Worm (Caenorhabditis elegans) whole organism, L2 larva: ENCODE measurements around the gene R07E5.4.

ENCODE experiments used
- C34F6.9 ChIP-seq: fragments of 150-350 bp; optimal IDR thresholded peaks from 2 replicates; lab custom pipeline; 2014; ENCODE audit warnings: missing biosample characterization, missing genetic modification characterization
- F13H6.1 ChIP-seq: sonication (generic microtip); optimal IDR thresholded peaks from 2 replicates; lab custom pipeline; 2016; ENCODE audit warnings: missing genetic modification characterization, missing compliant biosample characterization
- ama-1 ChIP-seq: fragments of 150-350 bp; optimal IDR thresholded peaks from 2 replicates; lab custom pipeline; 2018; ENCODE audit warnings: inconsistent platforms
- blmp-1 ChIP-seq: sonication (generic microtip); optimal IDR thresholded peaks from 2 replicates; lab custom pipeline; 2017; ENCODE audit warnings: missing genetic modification characterization, mild to moderate bottlenecking, missing compliant biosample characterization, antibody characterized with exemption, moderate library complexity; ENCODE audit not compliant: insufficient read depth
- ceh-16 ChIP-seq: fragments of 150-350 bp; optimal IDR thresholded peaks from 2 replicates; lab custom pipeline; 2014; ENCODE audit warnings: missing biosample characterization, missing genetic modification characterization
- ceh-82 ChIP-seq: fragments of 150-350 bp; optimal IDR thresholded peaks from 2 replicates; lab custom pipeline; 2014; ENCODE audit warnings: missing biosample characterization, missing genetic modification characterization
- egl-27 ChIP-seq: sonication (generic microtip); optimal IDR thresholded peaks from 3 replicates; lab custom pipeline; 2017; ENCODE audit warnings: missing biosample characterization, missing genetic modification reagents, missing genetic modification characterization
- elt-1 ChIP-seq: fragments of 150-350 bp; optimal IDR thresholded peaks from 2 replicates; lab custom pipeline; 2014; ENCODE audit warnings: missing biosample characterization, missing genetic modification characterization
- fos-1 ChIP-seq: fragments of 150-350 bp; optimal IDR thresholded peaks from 2 replicates; lab custom pipeline; 2014; ENCODE audit warnings: missing biosample characterization, missing genetic modification characterization
- gmeb-1 ChIP-seq: fragments of 150-350 bp; optimal IDR thresholded peaks from 2 replicates; lab custom pipeline; 2014; ENCODE audit warnings: missing biosample characterization, missing genetic modification characterization
- lin-11 ChIP-seq: fragments of 150-350 bp; sonication (generic microtip); optimal IDR thresholded peaks from 2 replicates; lab custom pipeline; 2014; ENCODE audit warnings: missing biosample characterization, missing genetic modification characterization, inconsistent platforms, mixed read lengths
- lin-13 ChIP-seq: fragments of 150-350 bp; optimal IDR thresholded peaks from 2 replicates; lab custom pipeline; 2014; ENCODE audit warnings: missing biosample characterization, missing genetic modification reagents, missing genetic modification characterization
- lsy-2 ChIP-seq, 2 experiments: fragments of 150-350 bp in 1 of 2; sonication (generic microtip) in 1 of 2; optimal IDR thresholded peaks; 2 replicates each; lab custom pipeline; 2014 to 2017; ENCODE audit warnings: missing biosample characterization in 2 of 2, missing genetic modification characterization in 2 of 2
- mab-5 ChIP-seq: fragments of 150-350 bp; optimal IDR thresholded peaks from 2 replicates; lab custom pipeline; 2014; ENCODE audit warnings: missing biosample characterization, missing genetic modification characterization
- mdl-1 ChIP-seq, 2 experiments: fragments of 150-350 bp in 1 of 2; sonication (generic microtip) in 1 of 2; optimal IDR thresholded peaks; 2 replicates each; lab custom pipeline; 2017; ENCODE audit warnings: missing biosample characterization in 2 of 2, missing genetic modification characterization in 2 of 2
- nhr-10 ChIP-seq: sonication (generic microtip); optimal IDR thresholded peaks from 2 replicates; lab custom pipeline; 2017; ENCODE audit warnings: missing biosample characterization, missing genetic modification characterization
- nhr-11 ChIP-seq: fragments of 150-350 bp; optimal IDR thresholded peaks from 2 replicates; lab custom pipeline; 2014; ENCODE audit warnings: missing biosample characterization, missing genetic modification characterization
- nhr-129 ChIP-seq: fragments of 150-350 bp; optimal IDR thresholded peaks from 2 replicates; lab custom pipeline; 2014; ENCODE audit warnings: missing biosample characterization, missing genetic modification characterization
- nhr-21 ChIP-seq: fragments of 150-350 bp; optimal IDR thresholded peaks from 2 replicates; lab custom pipeline; 2014; ENCODE audit warnings: missing biosample characterization, missing genetic modification characterization
- nhr-23 ChIP-seq: fragments of 150-350 bp; optimal IDR thresholded peaks from 2 replicates; lab custom pipeline; 2014; ENCODE audit warnings: missing biosample characterization, missing genetic modification reagents, missing genetic modification characterization
- nhr-25 ChIP-seq: fragments of 150-350 bp; sonication (generic microtip); optimal IDR thresholded peaks from 3 replicates; lab custom pipeline; 2014; ENCODE audit warnings: missing biosample characterization, missing genetic modification characterization
- peb-1 ChIP-seq: fragments of 150-350 bp; optimal IDR thresholded peaks from 2 replicates; lab custom pipeline; 2014; ENCODE audit warnings: missing biosample characterization, missing genetic modification characterization
- sma-3 ChIP-seq: sonication (generic microtip); optimal IDR thresholded peaks from 2 replicates; lab custom pipeline; 2016; ENCODE audit warnings: missing genetic modification reagents, missing genetic modification characterization, missing compliant biosample characterization
- sma-9 ChIP-seq, 2 experiments: fragments of 150-350 bp in 1 of 2; sonication (generic microtip) in 1 of 2; optimal IDR thresholded peaks; 2 replicates each; lab custom pipeline; 2014 to 2016; ENCODE audit warnings: missing genetic modification characterization in 2 of 2, mild to moderate bottlenecking in 1 of 2, missing biosample characterization in 1 of 2, missing compliant biosample characterization in 1 of 2, missing genetic modification reagents in 1 of 2, moderate library complexity in 1 of 2
- snpc-4 ChIP-seq: fragments of 150-350 bp; optimal IDR thresholded peaks from 2 replicates; lab custom pipeline; 2014; ENCODE audit warnings: missing biosample characterization, missing genetic modification characterization
- unc-55 ChIP-seq: fragments of 150-350 bp; sonication (generic microtip); optimal IDR thresholded peaks from 3 replicates; lab custom pipeline; 2014; ENCODE audit warnings: missing biosample characterization, missing genetic modification reagents, missing genetic modification characterization
- unc-62 ChIP-seq: fragments of 150-350 bp; optimal IDR thresholded peaks from 2 replicates; lab custom pipeline; 2014; ENCODE audit warnings: missing biosample characterization, missing genetic modification reagents, missing genetic modification characterization
- zag-1 ChIP-seq: fragments of 150-350 bp; optimal IDR thresholded peaks from 2 replicates; lab custom pipeline; 2014; ENCODE audit warnings: missing biosample characterization, missing genetic modification characterization
- ztf-11 ChIP-seq: sonication (generic microtip); optimal IDR thresholded peaks from 2 replicates; lab custom pipeline; 2017; ENCODE audit warnings: missing biosample characterization, missing genetic modification characterization
- ztf-4 ChIP-seq: fragments of 150-350 bp; optimal IDR thresholded peaks from 2 replicates; lab custom pipeline; 2014; ENCODE audit warnings: missing biosample characterization, missing genetic modification characterization

R07E5.4 gene

DNA sequence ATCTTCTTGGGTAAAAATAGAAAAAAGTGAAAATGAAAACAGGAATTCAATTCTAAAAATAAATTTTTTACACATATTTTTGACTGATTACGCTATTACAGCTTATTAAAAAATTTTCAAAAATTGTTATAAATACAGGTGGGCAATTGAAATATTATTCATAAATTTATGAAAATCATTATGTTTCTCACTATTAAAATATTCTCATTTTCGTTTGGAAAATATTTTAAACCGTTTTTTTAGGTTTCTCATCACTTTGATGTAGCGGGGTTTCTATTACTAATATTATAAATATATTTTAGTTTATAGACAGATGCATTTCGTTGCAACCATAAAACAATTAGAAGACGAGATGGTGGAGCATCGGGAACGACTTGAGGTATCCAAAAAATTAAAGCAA is 2.5 kb downstream of the R07E5.4 start, which contains the start of gene R07E5.5:
TSS of gene R07E5.5 (plus strand) at position 301 of the 400 bp plus-strand sequence.
- no peak for TF ChIP-seq sma-3 (GFP tag; lab: Kevin White, UChicago)

ce11 chrIII:4398463-4398862 is 3.9 kb downstream of the R07E5.4 start, which contains the start of gene R07E5.6:
TSS of gene R07E5.6 (plus strand) at chrIII:4398763.
- no peak for TF ChIP-seq unc-62 (GFP tag; lab: Kevin White, UChicago)
- no peak for TF ChIP-seq gmeb-1 (tag; lab: Kevin White, UChicago)
- TF ChIP-seq peb-1 = no peak
- TF ChIP-seq snpc-4 (tag; lab: Kevin White, UChicago) = no peak
- TF ChIP-seq ceh-82 = no peak
- no peak for TF ChIP-seq nhr-129
- TF ChIP-seq sma-3 (GFP tag; lab: Kevin White, UChicago) = no peak
- TF ChIP-seq lin-11 (tag; lab: Kevin White, UChicago) = no peak

- no peak for TF ChIP-seq nhr-21 (tag; lab: Kevin White, UChicago)
Observed at ce11 chrIII:4401142-4401541, 6.5 kb downstream of the R07E5.4 start, which contains the start of gene R07E5.15. TSS of gene R07E5.15 (plus strand) at chrIII:4401442.

- peak; percentile 42 for TF ChIP-seq nhr-129
- TF ChIP-seq nhr-25 = peak; percentile 13
- no peak for TF ChIP-seq lsy-2 (tag; optimal IDR thresholded peaks at IDR 0.05; lab: Kevin White, UChicago)
- peak; percentile 33 for TF ChIP-seq snpc-4 (tag; lab: Kevin White, UChicago)
- TF ChIP-seq C34F6.9 (tag; lab: Kevin White, UChicago) = peak; percentile 62
- TF ChIP-seq unc-55 (GFP tag; lab: Kevin White, UChicago) = peak; percentile 56
- peak; percentile 0 for TF ChIP-seq fos-1 (tag; lab: Kevin White, UChicago)
- no peak for TF ChIP-seq ztf-4 (tag; lab: Kevin White, UChicago)
Observed at ce11 chrIII:4404339-4404836, 9.8 kb downstream of the R07E5.4 start, which contains the start of the genes R07E5.17 and snfc-5. TSS of gene R07E5.17 (minus strand) at chrIII:4404436. TSS of gene snfc-5 (plus strand) at chrIII:4404786.

DNA sequence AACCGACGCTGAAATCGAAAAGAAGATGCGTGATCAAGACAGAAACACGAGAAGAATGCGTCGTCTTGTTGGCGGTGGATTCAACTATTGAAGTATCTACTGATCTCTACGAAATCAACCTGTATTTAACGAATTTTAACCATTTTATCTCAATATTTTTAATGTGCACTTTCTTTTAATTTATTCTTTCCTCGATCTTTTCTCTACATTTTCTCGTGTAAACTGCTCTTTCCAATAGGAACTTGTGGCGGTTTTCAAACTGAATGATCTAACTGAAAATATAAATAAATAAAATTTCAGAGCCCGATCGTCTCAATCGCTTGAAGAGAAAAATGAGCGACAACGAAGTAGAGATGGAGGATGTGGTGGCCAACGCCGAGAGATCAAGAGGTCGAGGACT is 11.4 kb downstream of the R07E5.4 start, which contains the start of gene rnp-4:
TSS of gene rnp-4 (plus strand) at position 301 of the 400 bp plus-strand sequence.
- TF ChIP-seq zag-1 (tag; lab: Kevin White, UChicago) (no peak), sma-3 (GFP tag; lab: Kevin White, UChicago) (no peak), nhr-10 (tag; lab: Kevin White, UChicago) (no peak), unc-62 (GFP tag; lab: Kevin White, UChicago) (no peak), C34F6.9 (tag; lab: Kevin White, UChicago) (no peak), mab-5 (no peak), ama-1 (no peak), ztf-4 (tag; lab: Kevin White, UChicago) (no peak), egl-27 (tag; lab: Kevin White, UChicago) (no peak), ztf-11 (tag; lab: Kevin White, UChicago) (no peak), ceh-16 (tag; lab: Kevin White, UChicago) (no peak), blmp-1 (no peak), nhr-129 (no peak), elt-1 (tag; lab: Kevin White, UChicago) (no peak), fos-1 (tag; lab: Kevin White, UChicago) (no peak)
- TF ChIP-seq, all 48 proteins: peak for 0

- no peak for TF ChIP-seq nhr-11
- no peak for TF ChIP-seq peb-1
- no peak for TF ChIP-seq nhr-21 (tag; lab: Kevin White, UChicago)
- no peak for TF ChIP-seq F13H6.1
- no peak for TF ChIP-seq sma-9 (GFP tag; optimal IDR thresholded peaks at IDR 0.05; lab: Kevin White, UChicago)
- TF ChIP-seq sma-9 (tag; optimal IDR thresholded peaks at IDR 0.05; lab: Kevin White, UChicago) = no peak
- no peak for TF ChIP-seq mab-5
- no peak for TF ChIP-seq nhr-23 (tag; lab: Kevin White, UChicago)
- no peak for TF ChIP-seq lin-13 (GFP tag; lab: Kevin White, UChicago)
Observed at ce11 chrIII:4407144-4407543, 12.5 kb downstream of the R07E5.4 start, which contains the start of gene prdx-3. TSS of gene prdx-3 (plus strand) at chrIII:4407444.

DNA sequence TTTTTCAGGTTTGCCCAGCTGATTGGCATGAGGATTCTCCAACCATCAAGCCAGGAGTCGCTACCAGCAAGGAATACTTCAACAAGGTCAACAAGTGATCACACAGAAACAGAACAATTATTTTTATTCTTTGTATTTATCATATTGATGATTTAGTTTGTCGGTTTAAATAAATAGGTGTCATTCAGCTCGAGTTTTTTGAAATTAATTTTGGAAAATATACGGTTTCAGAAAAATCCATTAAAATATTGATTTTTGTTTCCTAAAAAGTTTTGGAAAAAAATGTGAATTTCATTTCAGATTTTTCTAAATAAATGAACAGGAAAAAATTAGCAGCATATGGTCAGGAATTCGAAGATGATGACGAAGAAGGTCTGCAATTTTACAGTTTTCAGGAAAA is 13.7 kb downstream of the R07E5.4 start, which contains the start of gene gpch-1:
TSS of gene gpch-1 (plus strand) at position 301 of the 400 bp plus-strand sequence.
- TF ChIP-seq mdl-1 (tag; optimal IDR thresholded peaks at IDR 0.05; lab: Kevin White, UChicago) (no peak), peb-1 (no peak), blmp-1 (no peak), elt-1 (tag; lab: Kevin White, UChicago) (no peak), mab-5 (no peak)
